Fruit fly (Drosophila melanogaster): ENCODE results near the gene sds22.

sds22 gene

dm6 chr3R:17386168-17386819, 5.1 kb upstream of the sds22 start (continued):
- TF ChIP-seq lola (GFP tag; optimal IDR thresholded peaks at IDR 0.05), result peak in 1 of 3 experiments; percentile 51
- TF ChIP-seq CG14050 (GFP tag; IDR thresholded peaks at IDR 0.05), result peak; percentile 68
- no peak for TF ChIP-seq luna (GFP tag; optimal IDR thresholded peaks at IDR 0.05)
- no peak for TF ChIP-seq CG34224 (GFP tag; IDR thresholded peaks at IDR 0.05; ENCODE audit: partially characterized antibody)
- TF ChIP-seq CG17328 (GFP tag; IDR thresholded peaks at IDR 0.05), result peak; percentile 84
- TF ChIP-seq HLHmδ (GFP tag; optimal IDR thresholded peaks at IDR 0.05), result no peak
- peak; percentile 84 for TF ChIP-seq phol (tag; optimal IDR thresholded peaks at IDR 0.05)
- TF ChIP-seq CG11247 (GFP tag; IDR thresholded peaks at IDR 0.05), result peak; percentile 56; the same call in 1 of the 2 replicates
- TF ChIP-seq Sry-δ (GFP tag; optimal IDR thresholded peaks at IDR 0.05), result peak; percentile 31
- TF ChIP-seq pros (GFP tag; optimal IDR thresholded peaks at IDR 0.05), result no peak
- peak; percentile 90 for TF ChIP-seq Med (GFP tag)
- peak; percentile 17; the same call in 1 of the 2 replicates for TF ChIP-seq Oaz (GFP tag; IDR thresholded peaks at IDR 0.05)
- no peak for TF ChIP-seq CG9797 (GFP tag; optimal IDR thresholded peaks at IDR 0.05)
- TF ChIP-seq org-1 (GFP tag; optimal IDR thresholded peaks at IDR 0.05), result peak; percentile 8
- TF ChIP-seq inv (GFP tag; IDR thresholded peaks at IDR 0.05; ENCODE audit: partially characterized antibody), result no peak
- no peak for TF ChIP-seq en (GFP tag; optimal IDR thresholded peaks at IDR 0.05)
- TF ChIP-seq lab (GFP tag; optimal IDR thresholded peaks at IDR 0.05), result peak; percentile 75
- no peak for TF ChIP-seq hth (optimal IDR thresholded peaks at IDR 0.05)
- peak; percentile 72; the same call in 2 of the 3 replicates for TF ChIP-seq CG11093 (GFP tag; IDR thresholded peaks at IDR 0.05)
- TF ChIP-seq mam (GFP tag; optimal IDR thresholded peaks at IDR 0.05), result no peak
- no peak for TF ChIP-seq CG2129 (GFP tag; IDR thresholded peaks at IDR 0.05; ENCODE audit: partially characterized antibody)
- peak; percentile 23 for TF ChIP-seq repo (GFP tag; optimal IDR thresholded peaks at IDR 0.05)
- TF ChIP-seq ash1 (GFP tag; optimal IDR thresholded peaks at IDR 0.05), result no peak
- peak; percentile 42 for TF ChIP-seq Vsx1 (GFP tag; optimal IDR thresholded peaks at IDR 0.05)
- no peak for TF ChIP-seq CG8359 (GFP tag; optimal IDR thresholded peaks at IDR 0.05; ENCODE audit: borderline replicate concordance)
- peak; percentile 28; the same call in 1 of the 2 replicates for TF ChIP-seq CG1024 (GFP tag; IDR thresholded peaks at IDR 0.05)
- peak; percentile 2 for TF ChIP-seq CG4617 (GFP tag; optimal IDR thresholded peaks at IDR 0.05; ENCODE audit: borderline replicate concordance)
- TF ChIP-seq CG12769 (tag; optimal IDR thresholded peaks at IDR 0.05), result peak; percentile 74
- TF ChIP-seq CG3163 (GFP tag; optimal IDR thresholded peaks at IDR 0.05), result no peak
- no peak for TF ChIP-seq ab (GFP tag; optimal IDR thresholded peaks at IDR 0.05)
- peak; percentile 63; the same call in 1 of the 2 replicates for TF ChIP-seq CG32767 (GFP tag; IDR thresholded peaks at IDR 0.05)
- TF ChIP-seq gem (tag; optimal IDR thresholded peaks at IDR 0.05), result peak; percentile 83
- no peak for TF ChIP-seq CG2116 (GFP tag; optimal IDR thresholded peaks at IDR 0.05)
- no peak for TF ChIP-seq Dip2 (GFP tag; IDR thresholded peaks at IDR 0.05)
- TF ChIP-seq Taf1 (GFP tag; IDR thresholded peaks at IDR 0.05), result no peak; the same call in 1 of the 2 replicates
- peak; percentile 85 for TF ChIP-seq nau (GFP tag; optimal IDR thresholded peaks at IDR 0.05)
- no peak for TF ChIP-seq Doc3 (GFP tag; IDR thresholded peaks at IDR 0.05; ENCODE audit: partially characterized antibody)
- TF ChIP-seq Mad (GFP tag; optimal IDR thresholded peaks at IDR 0.05), result no peak
- TF ChIP-seq CG10543 (GFP tag; optimal IDR thresholded peaks at IDR 0.05), result no peak
- TF ChIP-seq CG6854 (GFP tag; optimal IDR thresholded peaks at IDR 0.05), result no peak
- peak; percentile 35 for TF ChIP-seq twi (tag; optimal IDR thresholded peaks at IDR 0.05)
- no peak for TF ChIP-seq disco-r (GFP tag; optimal IDR thresholded peaks at IDR 0.05)
- TF ChIP-seq Hr3 (GFP tag; optimal IDR thresholded peaks at IDR 0.05), result peak; percentile 62
- no peak for TF ChIP-seq rib (GFP tag; IDR thresholded peaks at IDR 0.05)
- TF ChIP-seq CG13424 (tag; optimal IDR thresholded peaks at IDR 0.05), result peak; percentile 75
- peak; percentile 10 for TF ChIP-seq CG33557 (GFP tag; optimal IDR thresholded peaks at IDR 0.05)
- TF ChIP-seq MBD-R2 (GFP tag; IDR thresholded peaks at IDR 0.05), result no peak; the same call in 1 of the 2 replicates
- peak; percentile 54 for TF ChIP-seq Hsf (GFP tag; optimal IDR thresholded peaks at IDR 0.05)
- TF ChIP-seq CG10147 (GFP tag; optimal IDR thresholded peaks at IDR 0.05), result peak; percentile 45

Data from whole organism, embryonic.